Worm (Caenorhabditis elegans) whole organism, L1 larva: ENCODE measurements around the gene F48B9.3.

ENCODE experiments used
- C16A3.4 ChIP-seq: fragments of 150-350 bp; optimal IDR thresholded peaks from 2 replicates; lab custom pipeline; 2014; ENCODE audit warnings: missing biosample characterization, missing genetic modification characterization
- C34B4.2 ChIP-seq: sonication (generic microtip); optimal IDR thresholded peaks from 2 replicates; lab custom pipeline; 2017; ENCODE audit warnings: mild to moderate bottlenecking, missing genetic modification characterization, missing compliant biosample characterization
- Y116A8C.19 ChIP-seq: sonication (generic microtip); optimal IDR thresholded peaks from 2 replicates; lab custom pipeline; 2016; ENCODE audit warnings: missing compliant biosample characterization, missing genetic modification characterization, borderline replicate concordance
- blmp-1 ChIP-seq: fragments of 150-350 bp; optimal IDR thresholded peaks from 2 replicates; lab custom pipeline; 2014; ENCODE audit warnings: missing biosample characterization, missing genetic modification characterization
- ceh-63 ChIP-seq: fragments of 200-800 bp; sonication (Bioruptor generic); optimal IDR thresholded peaks from 2 replicates; lab custom pipeline; 2018; ENCODE audit warnings: mild to moderate bottlenecking, missing genetic modification characterization, missing compliant biosample characterization
- ceh-88 ChIP-seq: fragments of 200-800 bp; sonication (Bioruptor generic); IDR thresholded peaks from 2 replicates; pipeline ENCODE4 v1.3.6; 2022; ENCODE audit warnings: missing genetic modification characterization, missing compliant biosample characterization
- ceh-90 ChIP-seq: sonication (generic microtip); optimal IDR thresholded peaks from 2 replicates; lab custom pipeline; 2016; ENCODE audit warnings: missing genetic modification characterization, missing compliant biosample characterization
- ces-1 ChIP-seq: fragments of 150-350 bp; optimal IDR thresholded peaks from 2 replicates; lab custom pipeline; 2014; ENCODE audit warnings: missing biosample characterization, missing genetic modification reagents, missing genetic modification characterization
- dpl-1 ChIP-seq, 3 experiments: fragments of 150-350 bp in 2 of 3; sonication (generic microtip) in 1 of 3; optimal IDR thresholded peaks; 2 replicates each; lab custom pipeline; 2014 to 2017; ENCODE audit warnings: missing biosample characterization in 3 of 3, missing genetic modification characterization in 3 of 3, missing genetic modification reagents in 3 of 3
- dsc-1 ChIP-seq: sonication (generic microtip); optimal IDR thresholded peaks from 2 replicates; lab custom pipeline; 2016; ENCODE audit warnings: mild to moderate bottlenecking, missing genetic modification characterization, missing compliant biosample characterization
- efl-1 ChIP-seq, 4 experiments: fragments of 150-350 bp; optimal IDR thresholded peaks in 3 of 4; peaks in 1 of 4; 1 replicate in 1 of 4; 2 replicates in 3 of 4; lab custom pipeline; 2014; ENCODE audit warnings: missing biosample characterization in 2 of 4, missing genetic modification characterization in 2 of 4, missing genetic modification reagents in 2 of 4
- elt-2 ChIP-seq: sonication (generic microtip); optimal IDR thresholded peaks from 2 replicates; lab custom pipeline; 2016; ENCODE audit warnings: missing genetic modification characterization, mild to moderate bottlenecking, inconsistent platforms, missing compliant biosample characterization, missing genetic modification reagents
- elt-3 ChIP-seq, 6 experiments: fragments of 150-350 bp in 1 of 6; sonication (generic microtip); optimal IDR thresholded peaks; 2 replicates each; lab custom pipeline; 2017 to 2018; ENCODE audit warnings: missing biosample characterization in 6 of 6, missing genetic modification characterization in 6 of 6, inconsistent platforms in 1 of 6
- fkh-10 ChIP-seq: sonication (generic microtip); optimal IDR thresholded peaks from 2 replicates; lab custom pipeline; 2017; ENCODE audit warnings: missing biosample characterization, missing genetic modification reagents, missing genetic modification characterization
- fkh-4 ChIP-seq: sonication (generic microtip); optimal IDR thresholded peaks from 2 replicates; lab custom pipeline; 2016; ENCODE audit warnings: missing compliant biosample characterization, missing genetic modification characterization, borderline replicate concordance
- fos-1 ChIP-seq: fragments of 150-350 bp; optimal IDR thresholded peaks from 2 replicates; lab custom pipeline; 2014; ENCODE audit warnings: missing biosample characterization, missing genetic modification characterization
- grh-1 ChIP-seq: fragments of 200-800 bp; sonication (Bioruptor generic); IDR thresholded peaks from 2 replicates; pipeline ENCODE4 v1.3.6; 2022; ENCODE audit warnings: missing genetic modification reagents, missing genetic modification characterization, missing compliant biosample characterization
- hlh-17 ChIP-seq: fragments of 200-800 bp; sonication (Bioruptor generic); optimal IDR thresholded peaks from 2 replicates; lab custom pipeline; 2018; ENCODE audit warnings: missing genetic modification characterization, mild to moderate bottlenecking, missing compliant biosample characterization, moderate library complexity, borderline replicate concordance
- hlh-4 ChIP-seq: sonication (generic microtip); optimal IDR thresholded peaks from 2 replicates; lab custom pipeline; 2016; ENCODE audit warnings: mild to moderate bottlenecking, missing genetic modification characterization, missing compliant biosample characterization
- hpl-2 ChIP-seq: fragments of 150-350 bp; optimal IDR thresholded peaks from 2 replicates; lab custom pipeline; 2014; ENCODE audit warnings: missing biosample characterization, missing genetic modification reagents, missing genetic modification characterization
- irx-1 ChIP-seq: sonication (generic microtip); optimal IDR thresholded peaks from 2 replicates; lab custom pipeline; 2016; ENCODE audit warnings: missing genetic modification characterization, missing compliant biosample characterization
- jun-1 ChIP-seq: fragments of 150-350 bp; optimal IDR thresholded peaks from 2 replicates; lab custom pipeline; 2014; ENCODE audit warnings: missing biosample characterization, missing genetic modification reagents, missing genetic modification characterization
- lin-14 ChIP-seq: fragments of 200-800 bp; sonication (Bioruptor generic); optimal IDR thresholded peaks from 2 replicates; lab custom pipeline; 2018; ENCODE audit warnings: mild to moderate bottlenecking, missing genetic modification characterization, moderate library complexity, missing compliant biosample characterization
- lin-35 ChIP-seq, 2 experiments: fragments of 150-350 bp; optimal IDR thresholded peaks; 2 replicates each; lab custom pipeline; 2014; ENCODE audit warnings: missing biosample characterization in 2 of 2, missing genetic modification characterization in 2 of 2, missing genetic modification reagents in 2 of 2
- lsy-2 ChIP-seq, 2 experiments: fragments of 150-350 bp; optimal IDR thresholded peaks; 2 replicates each; lab custom pipeline; 2014; ENCODE audit warnings: missing biosample characterization in 2 of 2, missing genetic modification characterization in 2 of 2
- mef-2 ChIP-seq: fragments of 150-350 bp; optimal IDR thresholded peaks from 2 replicates; lab custom pipeline; 2014; ENCODE audit warnings: missing biosample characterization, missing genetic modification characterization
- nhr-11 ChIP-seq: fragments of 150-350 bp; optimal IDR thresholded peaks from 2 replicates; lab custom pipeline; 2014; ENCODE audit warnings: missing biosample characterization, missing genetic modification characterization
- nhr-237 ChIP-seq: fragments of 150-350 bp; optimal IDR thresholded peaks from 2 replicates; lab custom pipeline; 2014; ENCODE audit warnings: missing biosample characterization, missing genetic modification characterization
- nhr-28 ChIP-seq: fragments of 150-350 bp; optimal IDR thresholded peaks from 2 replicates; lab custom pipeline; 2014; ENCODE audit warnings: missing biosample characterization, missing genetic modification characterization
- nhr-47 ChIP-seq: sonication (generic microtip); optimal IDR thresholded peaks from 2 replicates; lab custom pipeline; 2016; ENCODE audit warnings: mild to moderate bottlenecking, missing genetic modification characterization, moderate library complexity, missing compliant biosample characterization
- nhr-71 ChIP-seq: sonication (generic microtip); optimal IDR thresholded peaks from 2 replicates; lab custom pipeline; 2016; ENCODE audit warnings: mild to moderate bottlenecking, missing genetic modification characterization, moderate library complexity, missing compliant biosample characterization
- nhr-77 ChIP-seq: fragments of 150-350 bp; optimal IDR thresholded peaks from 2 replicates; lab custom pipeline; 2014; ENCODE audit warnings: missing biosample characterization, missing genetic modification characterization
- nhr-84 ChIP-seq: sonication (generic microtip); optimal IDR thresholded peaks from 2 replicates; lab custom pipeline; 2017; ENCODE audit warnings: missing biosample characterization, missing genetic modification characterization
- nhr-85 ChIP-seq: sonication (generic microtip); peaks from one replicate; lab custom pipeline; 2016; ENCODE audit warnings: missing genetic modification characterization, inconsistent platforms, missing compliant biosample characterization
- nhr-90 ChIP-seq: sonication (generic microtip); optimal IDR thresholded peaks from 2 replicates; lab custom pipeline; 2016; ENCODE audit warnings: mild to moderate bottlenecking, missing genetic modification characterization, missing compliant biosample characterization; ENCODE audit not compliant: poor library complexity
- pqm-1 ChIP-seq: sonication (generic microtip); optimal IDR thresholded peaks from 3 replicates; lab custom pipeline; 2017; ENCODE audit warnings: missing biosample characterization, missing genetic modification characterization
- skn-1 ChIP-seq: fragments of 150-350 bp; optimal IDR thresholded peaks from 2 replicates; lab custom pipeline; 2014; ENCODE audit warnings: missing biosample characterization, missing genetic modification characterization
- snu-23 ChIP-seq: sonication (generic microtip); optimal IDR thresholded peaks from 2 replicates; lab custom pipeline; 2016; ENCODE audit warnings: missing genetic modification characterization, missing compliant biosample characterization
- sptf-1 ChIP-seq: fragments of 150-350 bp; optimal IDR thresholded peaks from 2 replicates; lab custom pipeline; 2014; ENCODE audit warnings: missing biosample characterization, missing genetic modification characterization
- unc-130 ChIP-seq: fragments of 150-350 bp; optimal IDR thresholded peaks from 2 replicates; lab custom pipeline; 2017; ENCODE audit warnings: missing biosample characterization, missing genetic modification characterization, inconsistent platforms
- unc-30 ChIP-seq: sonication (generic microtip); optimal IDR thresholded peaks from 2 replicates; lab custom pipeline; 2017; ENCODE audit warnings: missing biosample characterization, missing genetic modification characterization
- unc-62 ChIP-seq: fragments of 150-350 bp; optimal IDR thresholded peaks from 2 replicates; lab custom pipeline; 2014; ENCODE audit warnings: missing biosample characterization, missing genetic modification reagents, missing genetic modification characterization
- unc-86 ChIP-seq: sonication (generic microtip); optimal IDR thresholded peaks from 2 replicates; lab custom pipeline; 2016; ENCODE audit warnings: missing genetic modification characterization, missing compliant biosample characterization
- unc-98 ChIP-seq: fragments of 200-800 bp; sonication (Bioruptor generic); IDR thresholded peaks from 2 replicates; pipeline ENCODE4 v1.3.6; 2022; ENCODE audit warnings: missing genetic modification characterization, missing compliant biosample characterization
- vab-15 ChIP-seq: sonication (generic microtip); optimal IDR thresholded peaks from 2 replicates; lab custom pipeline; 2017; ENCODE audit warnings: missing genotype, mild to moderate bottlenecking, missing genetic modification characterization, missing compliant biosample characterization
- xbp-1 ChIP-seq: sonication (generic microtip); optimal IDR thresholded peaks from 2 replicates; lab custom pipeline; 2016; ENCODE audit warnings: missing genetic modification characterization, missing compliant biosample characterization
- zag-1 ChIP-seq: fragments of 150-350 bp; optimal IDR thresholded peaks from 2 replicates; lab custom pipeline; 2014; ENCODE audit warnings: missing biosample characterization, missing genetic modification characterization
- zip-4 ChIP-seq: fragments of 200-800 bp; sonication (Bioruptor generic); optimal IDR thresholded peaks from 2 replicates; lab custom pipeline; 2018; ENCODE audit warnings: mild to moderate bottlenecking, missing genetic modification characterization, moderate library complexity, missing compliant biosample characterization
- ztf-4 ChIP-seq: fragments of 150-350 bp; optimal IDR thresholded peaks from 2 replicates; lab custom pipeline; 2014; ENCODE audit warnings: missing biosample characterization, missing genetic modification characterization

Gene F48B9.3

DNA sequence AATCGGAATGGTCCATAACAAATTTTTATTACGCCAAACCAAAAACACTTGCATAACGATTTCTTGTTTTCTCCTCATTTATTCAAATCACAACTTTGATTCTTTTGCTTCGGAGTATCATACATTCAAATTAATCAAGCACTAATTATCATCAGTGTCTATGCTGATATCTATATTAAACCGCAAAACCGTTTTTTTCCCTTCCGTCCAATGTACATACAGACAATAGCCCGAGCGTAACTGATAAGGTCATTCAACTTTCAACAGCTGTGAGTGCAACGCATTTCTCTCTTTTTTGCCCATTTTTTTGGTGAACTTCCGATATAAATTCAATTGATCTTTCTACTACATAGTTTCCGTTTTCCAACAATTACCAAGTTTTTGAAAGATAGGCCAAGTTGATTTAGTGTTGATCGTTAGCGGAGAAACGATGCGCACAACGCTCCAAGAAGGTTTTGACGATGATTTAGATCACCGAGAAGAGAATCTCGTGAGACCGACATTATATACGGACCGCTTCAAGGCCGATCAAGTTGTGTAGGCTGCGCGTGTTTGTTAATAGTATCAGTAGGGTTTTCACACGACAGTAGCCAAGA, 13.0 kb downstream of the F48B9.3 start (continued):
- TF ChIP-seq irx-1 = no peak
- no peak for TF ChIP-seq fos-1 (tag; lab: Kevin White, UChicago)
- TF ChIP-seq efl-1 (optimal IDR thresholded peaks at IDR 0.05; lab: Kevin White, UChicago) = no peak
- peak in 1 of 2 experiments; percentile 39 for TF ChIP-seq efl-1 (GFP tag; optimal IDR thresholded peaks at IDR 0.05 in 1 of 2; lab: Kevin White, UChicago)
- TF ChIP-seq unc-130 = peak; percentile 52
- no peak for TF ChIP-seq unc-62 (GFP tag; lab: Kevin White, UChicago)
- peak; percentile 54 for TF ChIP-seq nhr-90 (tag; lab: Kevin White, UChicago)
- no peak for TF ChIP-seq nhr-237
- TF ChIP-seq snu-23 (GFP tag; lab: Kevin White, UChicago) = peak; percentile 33
- TF ChIP-seq Y116A8C.19 (tag; lab: Kevin White, UChicago) = no peak
- TF ChIP-seq nhr-47 (tag; lab: Kevin White, UChicago) = no peak
- no peak for TF ChIP-seq ceh-63
- TF ChIP-seq lin-14 = peak; percentile 60
- peak; percentile 73 for TF ChIP-seq blmp-1 (tag; lab: Kevin White, UChicago)
- no peak for TF ChIP-seq fkh-4 (tag; lab: Kevin White, UChicago)
- TF ChIP-seq dpl-1 (GFP tag; optimal IDR thresholded peaks at IDR 0.05; lab: Kevin White, UChicago) = no peak
- peak; percentile 30 for TF ChIP-seq nhr-71 (tag; lab: Kevin White, UChicago)
- no peak for TF ChIP-seq nhr-11 (tag; lab: Kevin White, UChicago)
- no peak for TF ChIP-seq ceh-88
- no peak for TF ChIP-seq dsc-1 (tag; lab: Kevin White, UChicago)
- TF ChIP-seq unc-30 (tag; lab: Kevin White, UChicago) = no peak
- no peak for TF ChIP-seq fkh-10 (GFP tag; lab: Kevin White, UChicago)
- no peak for TF ChIP-seq sptf-1 (tag; lab: Kevin White, UChicago)
- TF ChIP-seq jun-1 (tag; lab: Kevin White, UChicago) = no peak

DNA sequence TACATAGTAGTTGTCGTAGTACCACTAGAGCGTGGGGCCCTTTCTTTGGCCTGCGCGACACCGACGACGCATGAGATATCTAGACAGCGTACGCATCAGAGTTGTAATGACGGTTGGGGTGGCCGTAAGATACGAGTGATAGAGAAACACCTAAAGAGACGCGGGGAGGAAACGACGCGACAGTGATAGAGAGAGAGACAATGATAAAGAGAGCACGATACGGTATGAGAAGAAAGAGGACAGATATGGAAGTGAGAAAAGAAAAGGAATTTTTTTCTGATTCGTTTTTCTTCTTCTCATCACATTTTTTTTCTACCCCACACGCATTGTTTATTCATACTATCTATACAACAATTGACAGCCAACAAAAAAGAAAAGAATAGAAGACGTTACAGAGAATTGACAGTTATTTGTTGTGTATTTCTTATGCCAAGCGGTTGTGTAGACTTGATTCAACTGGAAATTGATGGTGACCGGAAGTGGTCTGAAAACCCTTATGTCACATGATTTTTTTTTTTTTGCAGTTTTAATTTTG, 13.6 kb downstream of the F48B9.3 start:
- TF ChIP-seq nhr-77 (tag; lab: Kevin White, UChicago) (no peak), pqm-1 (tag; lab: Kevin White, UChicago) (no peak), hpl-2 (GFP tag; lab: Kevin White, UChicago) (no peak), lsy-2 (tag; optimal IDR thresholded peaks at IDR 0.05; lab: Kevin White, UChicago) (peak in 1 of 2 experiments; percentile 34), grh-1 (GFP tag; lab: Robert Waterston, UW) (no peak), zip-4 (no peak), xbp-1 (no peak), vab-15 (no peak), zag-1 (tag; lab: Kevin White, UChicago) (no peak), nhr-85 (tag; lab: Kevin White, UChicago) (peak; percentile 73), unc-86 (tag; lab: Kevin White, UChicago) (no peak), elt-2 (peak; percentile 47), hlh-4 (tag; lab: Kevin White, UChicago) (no peak), snu-23 (GFP tag; lab: Kevin White, UChicago) (no peak), hlh-17 (GFP tag; lab: Kevin White, UChicago) (no peak), jun-1 (tag; lab: Kevin White, UChicago) (no peak), skn-1 (peak; percentile 22), C34B4.2 (no peak), C16A3.4 (tag; lab: Kevin White, UChicago) (no peak), dsc-1 (tag; lab: Kevin White, UChicago) (no peak), lin-35 (GFP tag; optimal IDR thresholded peaks at IDR 0.05; lab: Kevin White, UChicago) (peak in 1 of 2 experiments; percentile 4), elt-3 (tag; optimal IDR thresholded peaks at IDR 0.05; lab: Kevin White, UChicago) (peak in 1 of 6 experiments; percentile 46), nhr-28 (no peak), blmp-1 (tag; lab: Kevin White, UChicago) (peak; percentile 63), lin-14 (peak; percentile 8), mef-2 (tag; lab: Kevin White, UChicago) (no peak), unc-62 (GFP tag; lab: Kevin White, UChicago) (no peak), nhr-84 (tag; lab: Kevin White, UChicago) (no peak), unc-98 (GFP tag; lab: Robert Waterston, UW) (no peak), efl-1 (optimal IDR thresholded peaks at IDR 0.05; lab: Kevin White, UChicago) (no peak), efl-1 (GFP tag; optimal IDR thresholded peaks at IDR 0.05 in 1 of 2; lab: Kevin White, UChicago) (no peak), ceh-90 (tag; lab: Kevin White, UChicago) (no peak), ztf-4 (no peak), nhr-11 (tag; lab: Kevin White, UChicago) (no peak), ces-1 (GFP tag; lab: Kevin White, UChicago) (no peak)
